Worm (Caenorhabditis elegans): Measurements from ENCODE around the gene umps-1.

DNA sequence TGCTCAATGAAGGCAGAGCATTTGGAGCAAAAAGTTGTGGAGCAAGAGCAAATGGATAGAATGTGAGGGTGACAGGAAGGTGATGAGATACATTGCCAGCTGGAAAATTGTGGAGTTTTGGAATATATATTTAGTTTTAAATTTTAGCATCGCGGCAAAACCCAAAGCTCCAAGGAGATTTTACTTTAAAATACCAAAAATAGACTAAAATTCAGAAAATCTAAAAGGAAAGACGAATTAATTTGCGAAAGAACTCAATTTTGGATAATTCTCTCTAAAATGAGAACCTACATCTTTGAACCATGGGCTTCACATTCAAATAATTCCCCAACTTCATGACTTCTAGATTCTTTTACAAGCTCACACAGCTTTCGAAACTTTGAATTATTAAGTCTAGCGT, 24.9 kb downstream of the umps-1 start, which contains the start of gene T07C4.12:
- no peak for TF ChIP-seq ref-1 (GFP tag; conservative IDR thresholded peaks at IDR 0.05)
- TF ChIP-seq klf-2 (GFP tag; conservative IDR thresholded peaks at IDR 0.05), result no peak
- TF ChIP-seq flt-1 (GFP tag; IDR thresholded peaks at IDR 0.05), result no peak
- TF ChIP-seq T22C8.4 (GFP tag; IDR thresholded peaks at IDR 0.05), result no peak
- no peak for TF ChIP-seq cog-1 (tag; optimal IDR thresholded peaks at IDR 0.05)
- TF ChIP-seq ztf-23 (GFP tag; IDR thresholded peaks at IDR 0.05), result no peak
- no peak for TF ChIP-seq ztf-29 (GFP tag; IDR thresholded peaks at IDR 0.05)

Measured in whole organism, midembryonic.